Worm (Caenorhabditis elegans): ENCODE measurements around the gene aat-7.

aat-7 gene

ce11 chrII:1374889-1375288, 11.8 kb upstream of the aat-7 start, which contains the start of gene rog-1:
Gene rog-1, minus strand, starts transcription at chrII:1374989.
- TF ChIP-seq swsn-7 (tag; optimal IDR thresholded peaks at IDR 0.05): no peak
- TF ChIP-seq mef-2 (tag; optimal IDR thresholded peaks at IDR 0.05): no peak
- TF ChIP-seq irx-1 (tag; optimal IDR thresholded peaks at IDR 0.05): no peak
- TF ChIP-seq unc-62 (GFP tag; optimal IDR thresholded peaks at IDR 0.05): no peak
- TF ChIP-seq ztf-11 (tag; optimal IDR thresholded peaks at IDR 0.05): no peak
- TF ChIP-seq tlp-1 (tag; optimal IDR thresholded peaks at IDR 0.05): no peak
- TF ChIP-seq elt-3 (tag; optimal IDR thresholded peaks at IDR 0.05): no peak
- TF ChIP-seq lir-3 (tag; optimal IDR thresholded peaks at IDR 0.05; ENCODE audit: poor library complexity): no peak
- TF ChIP-seq nhr-20 (tag; optimal IDR thresholded peaks at IDR 0.05): no peak
- no peak for TF ChIP-seq nhr-237 (tag; optimal IDR thresholded peaks at IDR 0.05)
- no peak for TF ChIP-seq unc-130 (tag; optimal IDR thresholded peaks at IDR 0.05)
- no peak for TF ChIP-seq snpc-4 (tag; optimal IDR thresholded peaks at IDR 0.05)
- no peak for TF ChIP-seq ets-5 (GFP tag; IDR thresholded peaks at IDR 0.05)
- no peak for TF ChIP-seq C34B4.2 (tag; optimal IDR thresholded peaks at IDR 0.05)

DNA sequence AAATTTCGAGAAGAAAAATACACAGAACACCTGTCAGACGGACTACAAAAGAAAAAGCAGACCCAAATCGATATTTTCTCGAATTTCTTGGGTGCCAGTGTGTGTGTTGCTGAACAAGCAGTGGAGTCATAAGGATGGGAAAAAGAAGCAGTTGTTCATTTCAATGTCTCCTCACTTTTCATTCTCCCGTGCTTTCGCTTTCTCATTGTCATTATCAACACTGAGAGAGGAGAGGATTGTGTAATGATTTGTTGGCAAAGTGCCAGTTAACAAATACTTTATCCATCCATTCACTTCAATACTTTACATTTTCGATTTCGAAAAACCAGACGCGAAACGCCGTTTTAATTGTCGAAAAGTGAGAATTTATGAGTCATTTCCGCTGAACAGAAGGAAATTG, 11.0 kb upstream of the aat-7 start:
- no peak for TF ChIP-seq hlh-4 (tag; optimal IDR thresholded peaks at IDR 0.05)
- no peak for TF ChIP-seq hpl-2 (GFP tag; optimal IDR thresholded peaks at IDR 0.05)
- TF ChIP-seq aha-1 (tag; optimal IDR thresholded peaks at IDR 0.05): no peak
- no peak for TF ChIP-seq mdl-1 (tag; optimal IDR thresholded peaks at IDR 0.05)
- TF ChIP-seq blmp-1 (tag; optimal IDR thresholded peaks at IDR 0.05): peak; percentile 48
- TF ChIP-seq hlh-17 (GFP tag; optimal IDR thresholded peaks at IDR 0.05; ENCODE audit: borderline replicate concordance): no peak
- no peak for TF ChIP-seq xbp-1 (tag; optimal IDR thresholded peaks at IDR 0.05)
- no peak for TF ChIP-seq nhr-12 (tag; optimal IDR thresholded peaks at IDR 0.05)
- no peak for TF ChIP-seq nhr-11 (tag; optimal IDR thresholded peaks at IDR 0.05)
- no peak for TF ChIP-seq tlp-1 (tag; optimal IDR thresholded peaks at IDR 0.05)
- TF ChIP-seq mab-9 (GFP tag; IDR thresholded peaks at IDR 0.05): no peak
- TF ChIP-seq nhr-84 (tag; optimal IDR thresholded peaks at IDR 0.05): no peak
- no peak for TF ChIP-seq aly-2 (tag; optimal IDR thresholded peaks at IDR 0.05)
- peak; percentile 49 for TF ChIP-seq nhr-71 (tag; optimal IDR thresholded peaks at IDR 0.05)
- no peak for TF ChIP-seq lin-13 (GFP tag; optimal IDR thresholded peaks at IDR 0.05)
- TF ChIP-seq ztf-4 (tag; optimal IDR thresholded peaks at IDR 0.05): no peak
- TF ChIP-seq mef-2 (tag; optimal IDR thresholded peaks at IDR 0.05): no peak
- TF ChIP-seq sox-4 (tag; optimal IDR thresholded peaks at IDR 0.05): no peak
- TF ChIP-seq C04F5.9 (tag; optimal IDR thresholded peaks at IDR 0.05): no peak
- peak; percentile 62 for TF ChIP-seq pag-3 (tag; optimal IDR thresholded peaks at IDR 0.05; ENCODE audit: borderline replicate concordance, insufficient read depth)
- no peak for TF ChIP-seq unc-86 (tag; optimal IDR thresholded peaks at IDR 0.05)
- TF ChIP-seq ceh-90 (tag; optimal IDR thresholded peaks at IDR 0.05): no peak
- no peak for TF ChIP-seq zip-4 (GFP tag; optimal IDR thresholded peaks at IDR 0.05)
- TF ChIP-seq nhr-90 (tag; optimal IDR thresholded peaks at IDR 0.05; ENCODE audit: poor library complexity): no peak
- no peak for TF ChIP-seq jun-1 (tag; optimal IDR thresholded peaks at IDR 0.05)
- peak in 1 of 2 experiments; percentile 16 for TF ChIP-seq efl-1 (optimal IDR thresholded peaks at IDR 0.05)
- peak in 1 of 2 experiments; percentile 2 for TF ChIP-seq efl-1 (GFP tag; optimal IDR thresholded peaks at IDR 0.05 in 1 of 2)
- TF ChIP-seq F16B12.6 (tag; optimal IDR thresholded peaks at IDR 0.05): no peak
- TF ChIP-seq mep-1 (tag; optimal IDR thresholded peaks at IDR 0.05): no peak
- no peak for TF ChIP-seq snu-23 (GFP tag; optimal IDR thresholded peaks at IDR 0.05)
- TF ChIP-seq C16A3.4 (tag; optimal IDR thresholded peaks at IDR 0.05): no peak
- no peak for TF ChIP-seq unc-62 (GFP tag; optimal IDR thresholded peaks at IDR 0.05)
- TF ChIP-seq swsn-7 (tag; optimal IDR thresholded peaks at IDR 0.05): no peak
- TF ChIP-seq dsc-1 (tag; optimal IDR thresholded peaks at IDR 0.05): no peak
- TF ChIP-seq egl-13 (tag; optimal IDR thresholded peaks at IDR 0.05): no peak
- TF ChIP-seq snpc-4 (tag; optimal IDR thresholded peaks at IDR 0.05): no peak
- TF ChIP-seq lir-3 (tag; optimal IDR thresholded peaks at IDR 0.05; ENCODE audit: poor library complexity): no peak
- TF ChIP-seq unc-30 (tag; optimal IDR thresholded peaks at IDR 0.05): no peak
- no peak for TF ChIP-seq sptf-1 (tag; optimal IDR thresholded peaks at IDR 0.05)
- TF ChIP-seq lin-35 (GFP tag; optimal IDR thresholded peaks at IDR 0.05): no peak
- no peak for TF ChIP-seq lin-14 (GFP tag; optimal IDR thresholded peaks at IDR 0.05)
- TF ChIP-seq irx-1 (tag; optimal IDR thresholded peaks at IDR 0.05): no peak
- no peak for TF ChIP-seq isw-1 (GFP tag; IDR thresholded peaks at IDR 0.05)
- TF ChIP-seq nhr-47 (tag; optimal IDR thresholded peaks at IDR 0.05): no peak
- no peak for TF ChIP-seq nhr-237 (tag; optimal IDR thresholded peaks at IDR 0.05)
- no peak for TF ChIP-seq nhr-77 (tag; optimal IDR thresholded peaks at IDR 0.05)

Measured in whole organism, L1 larva.